Fruit fly (Drosophila melanogaster): ENCODE data around the gene Grp170.

Grp170 gene

dm6 chrX:2251688-2252087, 23.2 kb downstream of the Grp170 start, which contains the start of gene CG3191:
Gene CG3191, minus strand, starts transcription at chrX:2251993.
- TF ChIP-seq CG8478 (optimal IDR thresholded peaks at IDR 0.05) (no peak), CTCF (optimal IDR thresholded peaks at IDR 0.05) (no peak)

DNA sequence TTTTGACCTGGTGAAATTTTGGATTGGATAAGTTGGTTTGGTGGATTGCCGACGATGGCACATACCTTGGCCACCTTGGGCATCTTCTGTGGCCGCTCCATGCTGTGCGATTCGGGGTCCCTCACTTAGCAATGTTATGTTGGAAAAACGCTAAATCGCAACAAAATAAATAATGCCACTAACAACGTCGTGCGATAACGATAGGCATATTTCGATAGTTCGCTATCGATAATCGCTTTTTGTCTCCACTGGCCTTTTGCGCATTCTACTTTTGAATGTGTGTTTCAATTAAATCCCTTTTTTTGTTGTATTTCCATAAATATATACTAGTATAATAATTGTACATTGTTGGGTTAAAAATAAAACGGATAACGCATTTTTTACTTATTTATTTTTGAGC, 25.1 kb downstream of the Grp170 start, which contains the start of gene crn:
TSS of gene crn (minus strand) at position 221 of the 400 bp plus-strand sequence.
- TF ChIP-seq CTCF (optimal IDR thresholded peaks at IDR 0.05): no peak
- no peak for TF ChIP-seq CG8478 (optimal IDR thresholded peaks at IDR 0.05)

DNA sequence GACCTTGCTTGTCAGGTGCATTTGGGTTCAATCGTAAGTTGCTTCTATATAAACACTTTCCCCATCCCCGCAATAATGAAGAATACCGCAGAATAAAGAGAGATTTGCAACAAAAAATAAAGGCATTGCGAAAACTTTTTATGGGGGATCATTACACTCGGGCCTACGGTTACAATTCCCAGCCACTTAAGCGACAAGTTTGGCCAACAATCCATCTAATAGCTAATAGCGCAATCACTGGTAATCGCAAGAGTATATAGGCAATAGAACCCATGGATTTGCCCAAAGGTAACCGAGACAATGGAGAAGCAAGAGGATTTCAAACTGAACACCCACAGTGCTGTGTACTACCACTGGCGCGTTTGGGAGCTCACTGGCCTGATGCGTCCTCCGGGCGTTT, 28.9 kb downstream of the Grp170 start, which contains the start of gene Or2a:
TSS of gene Or2a (plus strand) at position 301 of the 400 bp plus-strand sequence.
- TF ChIP-seq CTCF (optimal IDR thresholded peaks at IDR 0.05): no peak
- TF ChIP-seq CG8478 (optimal IDR thresholded peaks at IDR 0.05): no peak

DNA sequence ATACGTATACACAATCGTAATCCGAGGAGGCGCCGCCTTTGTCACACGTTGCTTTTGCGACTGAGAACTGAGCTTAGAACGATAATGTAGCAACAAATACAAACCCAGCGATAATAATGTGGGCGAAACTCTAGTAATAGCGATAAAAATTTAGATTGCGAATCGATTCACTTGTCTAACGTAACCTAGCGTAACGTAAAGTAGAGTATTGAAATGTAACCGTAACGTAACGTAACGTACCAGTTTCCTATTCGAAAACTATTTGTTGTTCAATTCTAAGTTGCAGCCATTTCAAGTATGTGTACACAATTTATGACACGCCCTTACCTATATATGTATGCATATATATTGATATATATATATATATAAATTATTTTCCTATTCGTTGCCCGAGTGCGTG, 30.1 kb downstream of the Grp170 start:
- TF ChIP-seq CTCF (optimal IDR thresholded peaks at IDR 0.05) (no peak), CG8478 (optimal IDR thresholded peaks at IDR 0.05) (no peak)

dm6 chrX:2242897-2243296, 32.0 kb downstream of the Grp170 start:
- no peak for TF ChIP-seq CTCF (optimal IDR thresholded peaks at IDR 0.05)

- TF ChIP-seq CG8478 (optimal IDR thresholded peaks at IDR 0.05): no peak
- TF ChIP-seq CTCF (optimal IDR thresholded peaks at IDR 0.05): peak in 1 of 2 experiments; percentile 19
Observed at dm6 chrX:2241842-2242241, 33.0 kb downstream of the Grp170 start, which contains the start of gene kz. Gene kz, minus strand, starts transcription at chrX:2242035.

dm6 chrX:2225138-2225537, 49.7 kb downstream of the Grp170 start, which contains the start of gene pcx:
Gene pcx, plus strand, starts transcription at chrX:2225296.
- TF ChIP-seq CG8478 (optimal IDR thresholded peaks at IDR 0.05) (no peak), CTCF (optimal IDR thresholded peaks at IDR 0.05) (no peak)

DNA sequence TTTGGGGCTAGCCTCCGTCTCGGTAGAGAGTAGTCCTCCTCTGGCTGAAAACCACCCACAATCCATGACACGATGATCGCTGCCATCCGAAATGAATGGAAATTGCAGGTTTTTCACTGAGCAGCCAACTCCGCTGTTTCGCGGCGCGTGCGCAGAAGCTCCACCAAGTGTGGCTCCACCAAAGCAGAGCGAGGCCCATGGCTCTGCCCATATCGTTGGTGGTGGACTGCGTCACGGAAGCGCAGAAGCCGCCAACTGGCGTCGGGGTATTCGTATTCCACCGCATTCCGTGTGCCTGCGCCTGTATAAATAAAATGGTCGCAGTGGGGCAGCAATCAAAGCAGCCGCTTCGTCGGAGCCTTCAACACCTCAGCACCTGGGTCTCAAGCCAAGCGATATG, 51.4 kb downstream of the Grp170 start, which contains the start of gene CG14052:
TSS of gene CG14052 (plus strand) at position 301 of the 400 bp plus-strand sequence.
- no peak for TF ChIP-seq CG8478 (optimal IDR thresholded peaks at IDR 0.05)
- no peak for TF ChIP-seq CTCF (optimal IDR thresholded peaks at IDR 0.05)

DNA sequence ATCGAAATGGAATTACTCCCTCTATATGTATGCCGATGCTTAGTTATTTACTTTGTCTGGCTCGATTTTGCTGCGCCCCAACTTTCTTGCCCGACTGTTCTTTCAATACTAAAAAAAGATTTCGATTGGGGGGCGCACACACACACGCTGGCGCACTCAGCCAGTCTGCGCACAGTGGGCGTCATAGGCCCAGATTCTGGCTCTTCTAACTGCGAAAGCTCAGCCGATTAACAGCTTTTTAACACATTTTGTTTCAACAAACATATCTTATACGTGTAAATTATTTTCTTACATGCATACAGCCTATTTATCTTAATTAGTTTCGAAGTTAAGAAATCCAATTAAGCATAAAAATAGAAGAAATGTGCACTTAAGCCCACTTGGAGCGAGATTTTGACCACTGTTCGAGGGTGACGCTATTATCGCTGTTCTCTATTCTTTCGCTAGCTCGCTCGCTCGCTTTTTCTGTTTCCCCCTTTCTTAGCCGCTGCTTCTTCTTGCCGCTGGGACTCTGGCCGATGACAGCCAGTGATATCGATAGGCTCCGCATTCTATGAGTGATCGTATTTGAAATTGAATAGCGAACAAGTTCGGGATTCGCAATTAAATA, 52.6 kb downstream of the Grp170 start, which contains the start of gene Vinc:
TSS of gene Vinc (minus strand) at position 387 of the 610 bp plus-strand sequence.
- TF ChIP-seq CTCF (optimal IDR thresholded peaks at IDR 0.05) (no peak), CG8478 (optimal IDR thresholded peaks at IDR 0.05) (no peak)

dm6 chrX:2221598-2221997, 53.3 kb downstream of the Grp170 start:
- TF ChIP-seq CTCF (optimal IDR thresholded peaks at IDR 0.05) (no peak), CG8478 (optimal IDR thresholded peaks at IDR 0.05) (no peak)
